Worm (Caenorhabditis elegans) whole organism, L1 larva: Measurements from ENCODE around the gene lin-22.

ENCODE experiments used
- C16A3.4 ChIP-seq: fragments of 150-350 bp; optimal IDR thresholded peaks from 2 replicates; lab custom pipeline; 2014; ENCODE audit warnings: missing biosample characterization, missing genetic modification characterization
- C34B4.2 ChIP-seq: sonication (generic microtip); optimal IDR thresholded peaks from 2 replicates; lab custom pipeline; 2017; ENCODE audit warnings: mild to moderate bottlenecking, missing genetic modification characterization, missing compliant biosample characterization
- aha-1 ChIP-seq: fragments of 150-350 bp; optimal IDR thresholded peaks from 2 replicates; lab custom pipeline; 2014; ENCODE audit warnings: missing biosample characterization, missing genetic modification characterization
- alr-1 ChIP-seq: fragments of 200-800 bp; sonication (Bioruptor generic); optimal IDR thresholded peaks from 2 replicates; lab custom pipeline; 2018; ENCODE audit warnings: borderline replicate concordance, mild to moderate bottlenecking, missing genetic modification characterization, missing compliant biosample characterization
- aly-2 ChIP-seq: fragments of 150-350 bp; optimal IDR thresholded peaks from 2 replicates; lab custom pipeline; 2014; ENCODE audit warnings: missing biosample characterization, missing genetic modification characterization
- ama-1 ChIP-seq: fragments of 150-350 bp; optimal IDR thresholded peaks from 2 replicates; lab custom pipeline; 2014
- blmp-1 ChIP-seq: fragments of 150-350 bp; optimal IDR thresholded peaks from 2 replicates; lab custom pipeline; 2014; ENCODE audit warnings: missing biosample characterization, missing genetic modification characterization
- ceh-8 ChIP-seq: fragments of 200-800 bp; sonication (Bioruptor generic); optimal IDR thresholded peaks from 2 replicates; lab custom pipeline; 2018; ENCODE audit warnings: mild to moderate bottlenecking, missing genetic modification characterization, moderate library complexity, missing compliant biosample characterization
- ceh-82 ChIP-seq, 3 experiments: fragments of 150-350 bp in 1 of 3; sonication (generic microtip) in 2 of 3; optimal IDR thresholded peaks; 2 replicates each; lab custom pipeline; 2014 to 2017; ENCODE audit warnings: missing biosample characterization in 3 of 3, missing genetic modification characterization in 3 of 3
- ceh-90 ChIP-seq: sonication (generic microtip); optimal IDR thresholded peaks from 2 replicates; lab custom pipeline; 2016; ENCODE audit warnings: missing genetic modification characterization, missing compliant biosample characterization
- dpl-1 ChIP-seq, 3 experiments: fragments of 150-350 bp in 2 of 3; sonication (generic microtip) in 1 of 3; optimal IDR thresholded peaks; 2 replicates each; lab custom pipeline; 2014 to 2017; ENCODE audit warnings: missing biosample characterization in 3 of 3, missing genetic modification characterization in 3 of 3, missing genetic modification reagents in 3 of 3
- efl-3 ChIP-seq: fragments of 200-800 bp; sonication (Bioruptor generic); optimal IDR thresholded peaks from 2 replicates; lab custom pipeline; 2018; ENCODE audit warnings: mild to moderate bottlenecking, missing genetic modification characterization, missing compliant biosample characterization
- elt-3 ChIP-seq, 6 experiments: fragments of 150-350 bp in 1 of 6; sonication (generic microtip); optimal IDR thresholded peaks; 2 replicates each; lab custom pipeline; 2017 to 2018; ENCODE audit warnings: missing biosample characterization in 6 of 6, missing genetic modification characterization in 6 of 6, inconsistent platforms in 1 of 6
- fkh-10 ChIP-seq: sonication (generic microtip); optimal IDR thresholded peaks from 2 replicates; lab custom pipeline; 2017; ENCODE audit warnings: missing biosample characterization, missing genetic modification reagents, missing genetic modification characterization
- grh-1 ChIP-seq: fragments of 200-800 bp; sonication (Bioruptor generic); IDR thresholded peaks from 2 replicates; pipeline ENCODE4 v1.3.6; 2022; ENCODE audit warnings: missing genetic modification reagents, missing genetic modification characterization, missing compliant biosample characterization
- hlh-17 ChIP-seq: fragments of 200-800 bp; sonication (Bioruptor generic); optimal IDR thresholded peaks from 2 replicates; lab custom pipeline; 2018; ENCODE audit warnings: missing genetic modification characterization, mild to moderate bottlenecking, missing compliant biosample characterization, moderate library complexity, borderline replicate concordance
- hpl-2 ChIP-seq: fragments of 150-350 bp; optimal IDR thresholded peaks from 2 replicates; lab custom pipeline; 2014; ENCODE audit warnings: missing biosample characterization, missing genetic modification reagents, missing genetic modification characterization
- jun-1 ChIP-seq: fragments of 150-350 bp; optimal IDR thresholded peaks from 2 replicates; lab custom pipeline; 2014; ENCODE audit warnings: missing biosample characterization, missing genetic modification reagents, missing genetic modification characterization
- lin-13 ChIP-seq: fragments of 150-350 bp; optimal IDR thresholded peaks from 2 replicates; lab custom pipeline; 2014; ENCODE audit warnings: missing biosample characterization, missing genetic modification reagents, missing genetic modification characterization
- lin-14 ChIP-seq: fragments of 200-800 bp; sonication (Bioruptor generic); optimal IDR thresholded peaks from 2 replicates; lab custom pipeline; 2018; ENCODE audit warnings: mild to moderate bottlenecking, missing genetic modification characterization, moderate library complexity, missing compliant biosample characterization
- lin-35 ChIP-seq, 2 experiments: fragments of 150-350 bp; optimal IDR thresholded peaks; 2 replicates each; lab custom pipeline; 2014; ENCODE audit warnings: missing biosample characterization in 2 of 2, missing genetic modification characterization in 2 of 2, missing genetic modification reagents in 2 of 2
- lin-39 ChIP-seq: fragments of 150-350 bp; optimal IDR thresholded peaks from 2 replicates; lab custom pipeline; 2014; ENCODE audit warnings: missing biosample characterization, missing genetic modification reagents, missing genetic modification characterization
- lir-3 ChIP-seq: sonication (generic microtip); optimal IDR thresholded peaks from 2 replicates; lab custom pipeline; 2016; ENCODE audit warnings: mild to moderate bottlenecking, missing genetic modification characterization, moderate library complexity, missing compliant biosample characterization; ENCODE audit not compliant: poor library complexity
- mab-9 ChIP-seq: fragments of 200-800 bp; sonication (Bioruptor generic); IDR thresholded peaks from 2 replicates; pipeline ENCODE4 v1.3.6; 2022; ENCODE audit warnings: missing genetic modification reagents, missing genetic modification characterization, missing compliant biosample characterization
- mep-1 ChIP-seq: fragments of 150-350 bp; optimal IDR thresholded peaks from 2 replicates; lab custom pipeline; 2014; ENCODE audit warnings: missing biosample characterization, missing genetic modification characterization
- nhr-19 ChIP-seq: fragments of 200-800 bp; sonication (Bioruptor generic); conservative IDR thresholded peaks from 2 replicates; pipeline ENCODE4 v1.3.6; 2022; ENCODE audit warnings: missing genetic modification characterization, missing compliant biosample characterization
- nhr-237 ChIP-seq: fragments of 150-350 bp; optimal IDR thresholded peaks from 2 replicates; lab custom pipeline; 2014; ENCODE audit warnings: missing biosample characterization, missing genetic modification characterization
- nhr-71 ChIP-seq: sonication (generic microtip); optimal IDR thresholded peaks from 2 replicates; lab custom pipeline; 2016; ENCODE audit warnings: mild to moderate bottlenecking, missing genetic modification characterization, moderate library complexity, missing compliant biosample characterization
- nhr-76 ChIP-seq: sonication (generic microtip); optimal IDR thresholded peaks from 2 replicates; lab custom pipeline; 2017; ENCODE audit warnings: missing biosample characterization, missing genetic modification characterization
- nhr-77 ChIP-seq: fragments of 150-350 bp; optimal IDR thresholded peaks from 2 replicates; lab custom pipeline; 2014; ENCODE audit warnings: missing biosample characterization, missing genetic modification characterization
- nhr-84 ChIP-seq: sonication (generic microtip); optimal IDR thresholded peaks from 2 replicates; lab custom pipeline; 2017; ENCODE audit warnings: missing biosample characterization, missing genetic modification characterization
- nhr-90 ChIP-seq: sonication (generic microtip); optimal IDR thresholded peaks from 2 replicates; lab custom pipeline; 2016; ENCODE audit warnings: mild to moderate bottlenecking, missing genetic modification characterization, missing compliant biosample characterization; ENCODE audit not compliant: poor library complexity
- pag-3 ChIP-seq: sonication (generic microtip); optimal IDR thresholded peaks from 2 replicates; lab custom pipeline; 2017; ENCODE audit warnings: missing genetic modification characterization, mild to moderate bottlenecking, missing compliant biosample characterization, antibody characterized with exemption, borderline replicate concordance; ENCODE audit not compliant: insufficient read depth
- pax-3 ChIP-seq: fragments of 200-800 bp; sonication (Bioruptor generic); optimal IDR thresholded peaks from 2 replicates; lab custom pipeline; 2018; ENCODE audit warnings: mild to moderate bottlenecking, missing genetic modification characterization, moderate library complexity, missing compliant biosample characterization
- rnt-1 ChIP-seq: sonication (generic microtip); optimal IDR thresholded peaks from 2 replicates; lab custom pipeline; 2016; ENCODE audit warnings: mild to moderate bottlenecking, missing genetic modification characterization, moderate library complexity, missing compliant biosample characterization
- sox-4 ChIP-seq: sonication (generic microtip); optimal IDR thresholded peaks from 2 replicates; lab custom pipeline; 2016; ENCODE audit warnings: missing genetic modification characterization, missing compliant biosample characterization
- tlp-1 ChIP-seq: fragments of 150-350 bp; optimal IDR thresholded peaks from 2 replicates; lab custom pipeline; 2014; ENCODE audit warnings: missing biosample characterization, missing genetic modification characterization
- unc-130 ChIP-seq: fragments of 150-350 bp; optimal IDR thresholded peaks from 2 replicates; lab custom pipeline; 2017; ENCODE audit warnings: missing biosample characterization, missing genetic modification characterization, inconsistent platforms
- unc-30 ChIP-seq: sonication (generic microtip); optimal IDR thresholded peaks from 2 replicates; lab custom pipeline; 2017; ENCODE audit warnings: missing biosample characterization, missing genetic modification characterization
- unc-62 ChIP-seq: fragments of 150-350 bp; optimal IDR thresholded peaks from 2 replicates; lab custom pipeline; 2014; ENCODE audit warnings: missing biosample characterization, missing genetic modification reagents, missing genetic modification characterization
- vab-15 ChIP-seq: sonication (generic microtip); optimal IDR thresholded peaks from 2 replicates; lab custom pipeline; 2017; ENCODE audit warnings: missing genotype, mild to moderate bottlenecking, missing genetic modification characterization, missing compliant biosample characterization
- zip-4 ChIP-seq: fragments of 200-800 bp; sonication (Bioruptor generic); optimal IDR thresholded peaks from 2 replicates; lab custom pipeline; 2018; ENCODE audit warnings: mild to moderate bottlenecking, missing genetic modification characterization, moderate library complexity, missing compliant biosample characterization
- ztf-11 ChIP-seq, 2 experiments: sonication (generic microtip); optimal IDR thresholded peaks; 2 replicates each; lab custom pipeline; 2016 to 2017; ENCODE audit warnings: missing genetic modification characterization in 2 of 2, missing biosample characterization in 1 of 2, missing compliant biosample characterization in 1 of 2

Gene lin-22

DNA sequence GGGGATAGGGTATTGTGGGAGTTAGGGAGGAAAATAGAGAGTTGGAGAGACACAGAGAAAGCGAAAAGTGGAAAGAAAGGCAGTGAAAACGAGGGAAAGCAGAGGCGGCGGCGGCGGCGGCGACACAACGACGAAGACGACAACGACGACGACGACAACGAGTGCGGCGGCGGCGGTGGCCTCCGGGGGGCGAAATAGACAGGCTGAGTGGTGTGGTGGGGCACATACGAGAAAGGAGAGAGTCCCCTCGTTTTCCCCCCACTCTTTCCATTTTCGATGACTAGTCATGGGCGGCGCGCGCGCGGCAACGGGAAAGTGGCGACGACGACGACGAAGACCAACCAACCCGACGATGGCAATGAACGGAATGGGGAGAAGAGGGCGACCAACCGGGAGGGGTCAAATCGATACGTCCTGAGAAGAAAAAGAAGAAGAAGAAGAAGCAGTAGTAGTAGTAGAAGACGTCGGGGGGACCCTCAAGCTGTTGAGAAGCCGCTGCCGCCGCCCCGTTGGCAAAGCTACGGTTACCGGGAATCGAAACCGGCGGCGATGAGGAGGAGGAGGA, 20.9 kb upstream of the lin-22 start (continued):
- TF ChIP-seq mab-9 (GFP tag; lab: Robert Waterston, UW) (no peak), C16A3.4 (tag; lab: Kevin White, UChicago) (no peak), ceh-90 (tag; lab: Kevin White, UChicago) (no peak), nhr-76 (no peak), nhr-84 (no peak), C34B4.2 (tag; lab: Kevin White, UChicago) (no peak), ama-1 (lab: Kevin White, UChicago) (no peak), jun-1 (tag; lab: Kevin White, UChicago) (peak; percentile 37), unc-62 (GFP tag; lab: Kevin White, UChicago) (no peak), sox-4 (tag; lab: Kevin White, UChicago) (no peak), nhr-90 (tag; lab: Kevin White, UChicago) (no peak), lin-13 (GFP tag; lab: Kevin White, UChicago) (no peak), lin-35 (GFP tag; optimal IDR thresholded peaks at IDR 0.05; lab: Kevin White, UChicago) (peak in 1 of 2 experiments; percentile 2), efl-3 (GFP tag; lab: Kevin White, UChicago) (peak; percentile 15), ceh-8 (GFP tag; lab: Kevin White, UChicago) (peak; percentile 64), fkh-10 (GFP tag; lab: Kevin White, UChicago) (peak; percentile 28), pag-3 (no peak), unc-30 (tag; lab: Kevin White, UChicago) (no peak), alr-1 (tag; lab: Kevin White, UChicago) (no peak), nhr-19 (peak; percentile 34; the same call in 1 of the 2 replicates), ceh-82 (tag; optimal IDR thresholded peaks at IDR 0.05; lab: Kevin White, UChicago) (peak in 2 of 3 experiments; percentile 2 to 83), vab-15 (no peak), lir-3 (no peak), nhr-237 (tag; lab: Kevin White, UChicago) (no peak), mep-1 (tag; lab: Kevin White, UChicago) (no peak), tlp-1 (tag; lab: Kevin White, UChicago) (no peak), elt-3 (tag; optimal IDR thresholded peaks at IDR 0.05; lab: Kevin White, UChicago) (no peak), aly-2 (tag; lab: Kevin White, UChicago) (no peak), lin-14 (peak; percentile 91), hpl-2 (no peak), aha-1 (tag; lab: Kevin White, UChicago) (no peak), rnt-1 (tag; lab: Kevin White, UChicago) (peak; percentile 32), grh-1 (GFP tag; lab: Robert Waterston, UW) (no peak), hlh-17 (no peak), nhr-71 (tag; lab: Kevin White, UChicago) (peak; percentile 70), nhr-77 (tag; lab: Kevin White, UChicago) (no peak), pax-3 (tag; lab: Kevin White, UChicago) (no peak), lin-39 (tag; lab: Kevin White, UChicago) (no peak), blmp-1 (tag; lab: Kevin White, UChicago) (peak; percentile 99), dpl-1 (GFP tag; optimal IDR thresholded peaks at IDR 0.05; lab: Kevin White, UChicago) (no peak), unc-130 (tag; lab: Kevin White, UChicago) (no peak), ztf-11 (tag; optimal IDR thresholded peaks at IDR 0.05; lab: Kevin White, UChicago) (no peak), zip-4 (no peak)
- TF ChIP-seq, all 84 proteins: peak for 26
